Worm (Caenorhabditis elegans) whole organism, late embryonic: ENCODE measurements around the gene srh-127.

Experiments
- ceh-34 ChIP-seq: sonication (generic microtip); optimal IDR thresholded peaks from 2 replicates; lab custom pipeline; 2016; ENCODE audit warnings: mild to moderate bottlenecking, missing genetic modification characterization, missing compliant biosample characterization
- pag-3 ChIP-seq: sonication (generic microtip); optimal IDR thresholded peaks from 2 replicates; lab custom pipeline; 2016; ENCODE audit warnings: missing compliant biosample characterization, missing genetic modification characterization, borderline replicate concordance

DNA sequence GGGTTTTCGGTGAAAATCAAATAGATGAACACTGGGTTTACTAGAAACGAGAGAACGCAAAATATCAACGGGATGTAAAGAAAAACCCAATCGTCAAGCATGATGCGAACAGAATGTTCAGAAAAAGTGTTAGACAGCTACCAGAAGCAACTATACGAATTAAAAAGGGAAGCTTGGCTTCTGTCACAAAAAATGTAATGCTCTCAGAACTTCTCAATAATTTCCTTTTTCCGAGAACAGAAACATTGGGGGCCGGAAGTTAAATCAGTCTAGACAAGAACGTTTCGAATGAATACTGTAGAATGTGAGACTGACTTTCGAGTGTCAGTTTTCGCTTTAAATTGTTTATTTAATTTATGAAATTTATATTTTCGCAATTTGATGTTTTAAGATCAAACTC lies 33.3 kb upstream of the srh-127 start, which contains the start of gene srj-54:
- TF ChIP-seq pag-3 (no peak), ceh-34 (tag; lab: Kevin White, UChicago) (no peak)
